Fruit fly (Drosophila melanogaster) whole organism, pupa: ENCODE data around the gene Teh1.

ENCODE experiments used
- CG10348 ChIP-seq: fragments of 200-800 bp; sonication (Bioruptor generic); IDR thresholded peaks from 2 replicates; pipeline ENCODE4 v1.3.6; 2022; ENCODE audit warnings: missing biosample characterization, missing genetic modification characterization
- CG12605 ChIP-seq: fragments of 200-800 bp; sonication (Bioruptor generic); IDR thresholded peaks from 2 replicates; pipeline ENCODE4 v1.3.6; 2022; ENCODE audit warnings: missing biosample characterization, missing genetic modification characterization
- CG13204 ChIP-seq: fragments of 200-800 bp; sonication (Bioruptor generic); optimal IDR thresholded peaks from 2 replicates; lab custom pipeline; 2018; ENCODE audit warnings: missing biosample characterization, mild to moderate bottlenecking, missing genetic modification characterization, moderate library complexity
- CG14655 ChIP-seq: fragments of 200-800 bp; sonication (Bioruptor generic); optimal IDR thresholded peaks from 3 replicates; lab custom pipeline; 2017; ENCODE audit warnings: mild to moderate bottlenecking, missing biosample characterization, missing genetic modification reagents, missing genetic modification characterization
- CG15710 ChIP-seq: fragments of 200-800 bp; sonication (Bioruptor generic); optimal IDR thresholded peaks from 2 replicates; lab custom pipeline; 2018; ENCODE audit warnings: missing biosample characterization, mild to moderate bottlenecking, missing genetic modification characterization, moderate library complexity
- CG17806 ChIP-seq: fragments of 200-800 bp; sonication (Bioruptor generic); optimal IDR thresholded peaks from 2 replicates; lab custom pipeline; 2018; ENCODE audit warnings: missing biosample characterization, mild to moderate bottlenecking, missing genetic modification characterization, moderate library complexity
- CG32121 ChIP-seq: fragments of 200-800 bp; sonication (Bioruptor generic); IDR thresholded peaks from 2 replicates; pipeline ENCODE4 v1.3.6; 2022; ENCODE audit warnings: missing biosample characterization, missing genetic modification characterization
- CG34367 ChIP-seq: fragments of 200-800 bp; sonication (Bioruptor generic); optimal IDR thresholded peaks from 2 replicates; lab custom pipeline; 2018; ENCODE audit warnings: missing biosample characterization, mild to moderate bottlenecking, missing genetic modification characterization
- CG4496 ChIP-seq: fragments of 200-800 bp; sonication (Bioruptor generic); IDR thresholded peaks from 3 replicates; pipeline ENCODE4 v1.3.6; 2022; ENCODE audit warnings: missing biosample characterization, missing genetic modification characterization
- CG8159 ChIP-seq: fragments of 200-800 bp; sonication (Bioruptor generic); optimal IDR thresholded peaks from 3 replicates; lab custom pipeline; 2018; ENCODE audit warnings: missing biosample characterization, mild to moderate bottlenecking, missing genetic modification characterization, moderate library complexity
- CG8301 ChIP-seq: fragments of 200-800 bp; sonication (Bioruptor generic); optimal IDR thresholded peaks from 2 replicates; lab custom pipeline; 2018; ENCODE audit warnings: missing biosample characterization, mild to moderate bottlenecking, missing genetic modification characterization
- CG9948 ChIP-seq: fragments of 200-800 bp; sonication (Bioruptor generic); optimal IDR thresholded peaks from 2 replicates; lab custom pipeline; 2018; ENCODE audit warnings: missing biosample characterization, mild to moderate bottlenecking, missing genetic modification characterization, moderate library complexity
- D1 ChIP-seq: fragments of 200-800 bp; sonication (Bioruptor generic); optimal IDR thresholded peaks from 2 replicates; lab custom pipeline; 2018; ENCODE audit warnings: missing biosample characterization, mild to moderate bottlenecking, missing genetic modification characterization, moderate library complexity
- Ets98B ChIP-seq: fragments of 200-800 bp; sonication (Bioruptor generic); IDR thresholded peaks from 2 replicates; pipeline ENCODE4 v1.3.6; 2022; ENCODE audit warnings: missing biosample characterization, missing genetic modification characterization
- Pif1A ChIP-seq: fragments of 200-800 bp; sonication (Bioruptor generic); optimal IDR thresholded peaks from 3 replicates; lab custom pipeline; 2016; ENCODE audit warnings: missing biosample characterization, missing genetic modification characterization
- Pif1B ChIP-seq: fragments of 200-800 bp; sonication (Bioruptor generic); optimal IDR thresholded peaks from 3 replicates; lab custom pipeline; 2016; ENCODE audit warnings: missing biosample characterization, missing genetic modification characterization
- Snoo ChIP-seq: fragments of 200-800 bp; sonication (Bioruptor generic); optimal IDR thresholded peaks from 3 replicates; lab custom pipeline; 2017; ENCODE audit warnings: missing biosample characterization, mild to moderate bottlenecking, missing genetic modification characterization, inconsistent platforms
- fd96Ca ChIP-seq: fragments of 200-800 bp; sonication (Bioruptor generic); IDR thresholded peaks from 3 replicates; pipeline ENCODE4 v1.3.6; 2022; ENCODE audit warnings: missing biosample characterization, missing genetic modification characterization
- gl ChIP-seq: fragments of 200-800 bp; sonication (Bioruptor generic); optimal IDR thresholded peaks from 2 replicates; lab custom pipeline; 2018; ENCODE audit warnings: missing biosample characterization, mild to moderate bottlenecking, missing genetic modification characterization
- rn ChIP-seq: fragments of 200-800 bp; sonication (Bioruptor generic); IDR thresholded peaks from 2 replicates; pipeline ENCODE4 v1.3.6; 2022; ENCODE audit warnings: missing biosample characterization, missing genetic modification characterization

Teh1 gene

dm6 chr3R:9867911-9868537, at the start of gene Teh1:
Gene Teh1 (minus strand): TSS chr3R:9868120.
- no peak for TF ChIP-seq D1 (tag; lab: Kevin White, UChicago)
- no peak for TF ChIP-seq CG8159 (tag; lab: Kevin White, UChicago)
- no peak for TF ChIP-seq Pif1A
- no peak for TF ChIP-seq gl (tag; lab: Kevin White, UChicago)
- no peak for TF ChIP-seq CG34367
- TF ChIP-seq fd96Ca (GFP tag; lab: Robert Waterston, UW): no peak
- TF ChIP-seq rn (GFP tag; lab: Robert Waterston, UW): no peak
- TF ChIP-seq CG12605 (GFP tag; lab: Robert Waterston, UW): no peak
- TF ChIP-seq CG14655: no peak
- TF ChIP-seq CG4496 (GFP tag; lab: Robert Waterston, UW): no peak
- TF ChIP-seq CG15710 (tag; lab: Kevin White, UChicago): no peak
- no peak for TF ChIP-seq Snoo
- TF ChIP-seq CG8301 (tag; lab: Kevin White, UChicago): no peak

dm6 chr3R:9917361-9917760, 49.4 kb upstream of the Teh1 start:
- no peak for TF ChIP-seq CG13204

- TF ChIP-seq CG34367: no peak
- TF ChIP-seq D1 (tag; lab: Kevin White, UChicago): no peak
- TF ChIP-seq CG15710 (tag; lab: Kevin White, UChicago): no peak
- no peak for TF ChIP-seq CG8159 (tag; lab: Kevin White, UChicago)
- TF ChIP-seq gl (tag; lab: Kevin White, UChicago): no peak
- no peak for TF ChIP-seq CG9948 (tag; lab: Kevin White, UChicago)
- no peak for TF ChIP-seq CG8301 (tag; lab: Kevin White, UChicago)
- TF ChIP-seq Ets98B (GFP tag; lab: Robert Waterston, UW): no peak
- TF ChIP-seq CG32121 (GFP tag; lab: Robert Waterston, UW): no peak
- no peak for TF ChIP-seq Snoo
- no peak for TF ChIP-seq fd96Ca (GFP tag; lab: Robert Waterston, UW)
- TF ChIP-seq CG4496 (GFP tag; lab: Robert Waterston, UW): no peak
- TF ChIP-seq CG12605 (GFP tag; lab: Robert Waterston, UW): no peak
- TF ChIP-seq Pif1B (GFP tag; lab: Kevin White, UChicago): no peak
These were observed 47.8 kb upstream of the Teh1 start for dm6 chr3R:9915682-9916081.

dm6 chr3R:9914287-9914686, 46.4 kb upstream of the Teh1 start:
- TF ChIP-seq Ets98B (GFP tag; lab: Robert Waterston, UW): no peak
- no peak for TF ChIP-seq CG10348
- TF ChIP-seq CG8301 (tag; lab: Kevin White, UChicago): no peak
- no peak for TF ChIP-seq CG14655
- TF ChIP-seq Snoo: no peak
- TF ChIP-seq CG9948 (tag; lab: Kevin White, UChicago): no peak
- no peak for TF ChIP-seq Pif1B (GFP tag; lab: Kevin White, UChicago)
- no peak for TF ChIP-seq rn (GFP tag; lab: Robert Waterston, UW)
- no peak for TF ChIP-seq CG12605 (GFP tag; lab: Robert Waterston, UW)
- TF ChIP-seq CG32121 (GFP tag; lab: Robert Waterston, UW): no peak
- TF ChIP-seq fd96Ca (GFP tag; lab: Robert Waterston, UW): no peak
- no peak for TF ChIP-seq CG15710 (tag; lab: Kevin White, UChicago)
- TF ChIP-seq CG13204: no peak

- TF ChIP-seq Pif1A (peak; percentile 60), CG8159 (tag; lab: Kevin White, UChicago) (peak; percentile 51), Snoo (peak; percentile 84), Pif1B (GFP tag; lab: Kevin White, UChicago) (peak; percentile 9), CG32121 (GFP tag; lab: Robert Waterston, UW) (no peak), fd96Ca (GFP tag; lab: Robert Waterston, UW) (no peak), CG13204 (no peak), rn (GFP tag; lab: Robert Waterston, UW) (no peak), CG4496 (GFP tag; lab: Robert Waterston, UW) (no peak), CG34367 (no peak), Ets98B (GFP tag; lab: Robert Waterston, UW) (no peak)
These were observed 45.5 kb upstream of the Teh1 start for dm6 chr3R:9913442-9913841.

- TF ChIP-seq D1 (tag; lab: Kevin White, UChicago): no peak
- TF ChIP-seq CG17806 (tag; lab: Kevin White, UChicago): no peak
- no peak for TF ChIP-seq CG9948 (tag; lab: Kevin White, UChicago)
- no peak for TF ChIP-seq CG15710 (tag; lab: Kevin White, UChicago)
- no peak for TF ChIP-seq CG8159 (tag; lab: Kevin White, UChicago)
- TF ChIP-seq Pif1B (GFP tag; lab: Kevin White, UChicago): no peak
- TF ChIP-seq Ets98B (GFP tag; lab: Robert Waterston, UW): no peak
These were observed 43.9 kb upstream of the Teh1 start for dm6 chr3R:9911788-9912187.

- TF ChIP-seq CG13204: no peak
- peak; percentile 22 for TF ChIP-seq Pif1B (GFP tag; lab: Kevin White, UChicago)
- peak; percentile 13 for TF ChIP-seq CG8301 (tag; lab: Kevin White, UChicago)
- peak; percentile 29 for TF ChIP-seq CG14655
- TF ChIP-seq CG4496 (GFP tag; lab: Robert Waterston, UW): peak; percentile 51; the same call in 2 of the 3 replicates
- TF ChIP-seq CG9948 (tag; lab: Kevin White, UChicago): peak; percentile 4
These were observed 42.9 kb upstream of the Teh1 start for dm6 chr3R:9910866-9911265.
